Worm (Caenorhabditis elegans) whole organism, L1 larva: ENCODE data around the gene hif-1.
A peak's percentile ranks its signal among the peaks of the same experiment; 100 is the strongest.

Experiments
- C34B4.2 ChIP-seq: sonication (generic microtip); optimal IDR thresholded peaks from 2 replicates; lab custom pipeline; 2017; ENCODE audit warnings: mild to moderate bottlenecking, missing genetic modification characterization, missing compliant biosample characterization
- Y116A8C.19 ChIP-seq: sonication (generic microtip); optimal IDR thresholded peaks from 2 replicates; lab custom pipeline; 2016; ENCODE audit warnings: missing compliant biosample characterization, missing genetic modification characterization, borderline replicate concordance
- alr-1 ChIP-seq: fragments of 200-800 bp; sonication (Bioruptor generic); optimal IDR thresholded peaks from 2 replicates; lab custom pipeline; 2018; ENCODE audit warnings: borderline replicate concordance, mild to moderate bottlenecking, missing genetic modification characterization, missing compliant biosample characterization
- aly-2 ChIP-seq: fragments of 150-350 bp; optimal IDR thresholded peaks from 2 replicates; lab custom pipeline; 2014; ENCODE audit warnings: missing biosample characterization, missing genetic modification characterization
- ama-1 ChIP-seq: fragments of 150-350 bp; optimal IDR thresholded peaks from 2 replicates; lab custom pipeline; 2014
- ceh-8 ChIP-seq: fragments of 200-800 bp; sonication (Bioruptor generic); optimal IDR thresholded peaks from 2 replicates; lab custom pipeline; 2018; ENCODE audit warnings: mild to moderate bottlenecking, missing genetic modification characterization, moderate library complexity, missing compliant biosample characterization
- ceh-82 ChIP-seq, 3 experiments: fragments of 150-350 bp in 1 of 3; sonication (generic microtip) in 2 of 3; optimal IDR thresholded peaks; 2 replicates each; lab custom pipeline; 2014 to 2017; ENCODE audit warnings: missing biosample characterization in 3 of 3, missing genetic modification characterization in 3 of 3
- ces-1 ChIP-seq: fragments of 150-350 bp; optimal IDR thresholded peaks from 2 replicates; lab custom pipeline; 2014; ENCODE audit warnings: missing biosample characterization, missing genetic modification reagents, missing genetic modification characterization
- dpl-1 ChIP-seq, 3 experiments: fragments of 150-350 bp in 2 of 3; sonication (generic microtip) in 1 of 3; optimal IDR thresholded peaks; 2 replicates each; lab custom pipeline; 2014 to 2017; ENCODE audit warnings: missing biosample characterization in 3 of 3, missing genetic modification characterization in 3 of 3, missing genetic modification reagents in 3 of 3
- dsc-1 ChIP-seq: sonication (generic microtip); optimal IDR thresholded peaks from 2 replicates; lab custom pipeline; 2016; ENCODE audit warnings: mild to moderate bottlenecking, missing genetic modification characterization, missing compliant biosample characterization
- efl-1 ChIP-seq, 4 experiments: fragments of 150-350 bp; optimal IDR thresholded peaks in 3 of 4; peaks in 1 of 4; 1 replicate in 1 of 4; 2 replicates in 3 of 4; lab custom pipeline; 2014; ENCODE audit warnings: missing biosample characterization in 2 of 4, missing genetic modification characterization in 2 of 4, missing genetic modification reagents in 2 of 4
- egl-13 ChIP-seq: sonication (generic microtip); optimal IDR thresholded peaks from 2 replicates; lab custom pipeline; 2016; ENCODE audit warnings: missing genotype, missing genetic modification reagents, missing genetic modification characterization, missing compliant biosample characterization
- egl-27 ChIP-seq, 2 experiments: fragments of 150-350 bp in 1 of 2; sonication (generic microtip); optimal IDR thresholded peaks; 3 replicates each; lab custom pipeline; 2017 to 2018; ENCODE audit warnings: missing biosample characterization in 2 of 2, missing genetic modification characterization in 2 of 2, missing genetic modification reagents in 2 of 2
- elt-2 ChIP-seq: sonication (generic microtip); optimal IDR thresholded peaks from 2 replicates; lab custom pipeline; 2016; ENCODE audit warnings: missing genetic modification characterization, mild to moderate bottlenecking, inconsistent platforms, missing compliant biosample characterization, missing genetic modification reagents
- fkh-10 ChIP-seq: sonication (generic microtip); optimal IDR thresholded peaks from 2 replicates; lab custom pipeline; 2017; ENCODE audit warnings: missing biosample characterization, missing genetic modification reagents, missing genetic modification characterization
- fkh-8 ChIP-seq: sonication (generic microtip); optimal IDR thresholded peaks from 2 replicates; lab custom pipeline; 2016; ENCODE audit warnings: mild to moderate bottlenecking, missing genetic modification characterization, missing compliant biosample characterization
- grh-1 ChIP-seq: fragments of 200-800 bp; sonication (Bioruptor generic); IDR thresholded peaks from 2 replicates; pipeline ENCODE4 v1.3.6; 2022; ENCODE audit warnings: missing genetic modification reagents, missing genetic modification characterization, missing compliant biosample characterization
- irx-1 ChIP-seq: sonication (generic microtip); optimal IDR thresholded peaks from 2 replicates; lab custom pipeline; 2016; ENCODE audit warnings: missing genetic modification characterization, missing compliant biosample characterization
- isw-1 ChIP-seq: fragments of 200-800 bp; sonication (Bioruptor generic); IDR thresholded peaks from 2 replicates; pipeline ENCODE4 v1.3.6; 2022; ENCODE audit warnings: missing genetic modification characterization, missing compliant biosample characterization
- lin-14 ChIP-seq: fragments of 200-800 bp; sonication (Bioruptor generic); optimal IDR thresholded peaks from 2 replicates; lab custom pipeline; 2018; ENCODE audit warnings: mild to moderate bottlenecking, missing genetic modification characterization, moderate library complexity, missing compliant biosample characterization
- lin-35 ChIP-seq, 2 experiments: fragments of 150-350 bp; optimal IDR thresholded peaks; 2 replicates each; lab custom pipeline; 2014; ENCODE audit warnings: missing biosample characterization in 2 of 2, missing genetic modification characterization in 2 of 2, missing genetic modification reagents in 2 of 2
- lir-3 ChIP-seq: sonication (generic microtip); optimal IDR thresholded peaks from 2 replicates; lab custom pipeline; 2016; ENCODE audit warnings: mild to moderate bottlenecking, missing genetic modification characterization, moderate library complexity, missing compliant biosample characterization; ENCODE audit not compliant: poor library complexity
- lsy-2 ChIP-seq, 2 experiments: fragments of 150-350 bp; optimal IDR thresholded peaks; 2 replicates each; lab custom pipeline; 2014; ENCODE audit warnings: missing biosample characterization in 2 of 2, missing genetic modification characterization in 2 of 2
- mab-9 ChIP-seq: fragments of 200-800 bp; sonication (Bioruptor generic); IDR thresholded peaks from 2 replicates; pipeline ENCODE4 v1.3.6; 2022; ENCODE audit warnings: missing genetic modification reagents, missing genetic modification characterization, missing compliant biosample characterization
- mdl-1 ChIP-seq, 2 experiments: fragments of 150-350 bp; optimal IDR thresholded peaks; 2 replicates each; lab custom pipeline; 2014 to 2017; ENCODE audit warnings: missing biosample characterization in 2 of 2, missing genetic modification characterization in 2 of 2, inconsistent platforms in 1 of 2
- mef-2 ChIP-seq: fragments of 150-350 bp; optimal IDR thresholded peaks from 2 replicates; lab custom pipeline; 2014; ENCODE audit warnings: missing biosample characterization, missing genetic modification characterization
- mep-1 ChIP-seq: fragments of 150-350 bp; optimal IDR thresholded peaks from 2 replicates; lab custom pipeline; 2014; ENCODE audit warnings: missing biosample characterization, missing genetic modification characterization
- nhr-11 ChIP-seq: fragments of 150-350 bp; optimal IDR thresholded peaks from 2 replicates; lab custom pipeline; 2014; ENCODE audit warnings: missing biosample characterization, missing genetic modification characterization
- nhr-19 ChIP-seq: fragments of 200-800 bp; sonication (Bioruptor generic); conservative IDR thresholded peaks from 2 replicates; pipeline ENCODE4 v1.3.6; 2022; ENCODE audit warnings: missing genetic modification characterization, missing compliant biosample characterization
- nhr-20 ChIP-seq: sonication (generic microtip); optimal IDR thresholded peaks from 2 replicates; lab custom pipeline; 2016; ENCODE audit warnings: mild to moderate bottlenecking, missing genetic modification characterization, missing compliant biosample characterization
- nhr-47 ChIP-seq: sonication (generic microtip); optimal IDR thresholded peaks from 2 replicates; lab custom pipeline; 2016; ENCODE audit warnings: mild to moderate bottlenecking, missing genetic modification characterization, moderate library complexity, missing compliant biosample characterization
- nhr-71 ChIP-seq: sonication (generic microtip); optimal IDR thresholded peaks from 2 replicates; lab custom pipeline; 2016; ENCODE audit warnings: mild to moderate bottlenecking, missing genetic modification characterization, moderate library complexity, missing compliant biosample characterization
- nhr-76 ChIP-seq: sonication (generic microtip); optimal IDR thresholded peaks from 2 replicates; lab custom pipeline; 2017; ENCODE audit warnings: missing biosample characterization, missing genetic modification characterization
- pqm-1 ChIP-seq: sonication (generic microtip); optimal IDR thresholded peaks from 3 replicates; lab custom pipeline; 2017; ENCODE audit warnings: missing biosample characterization, missing genetic modification characterization
- rnt-1 ChIP-seq: sonication (generic microtip); optimal IDR thresholded peaks from 2 replicates; lab custom pipeline; 2016; ENCODE audit warnings: mild to moderate bottlenecking, missing genetic modification characterization, moderate library complexity, missing compliant biosample characterization
- skn-1 ChIP-seq: fragments of 150-350 bp; optimal IDR thresholded peaks from 2 replicates; lab custom pipeline; 2014; ENCODE audit warnings: missing biosample characterization, missing genetic modification characterization
- snu-23 ChIP-seq: sonication (generic microtip); optimal IDR thresholded peaks from 2 replicates; lab custom pipeline; 2016; ENCODE audit warnings: missing genetic modification characterization, missing compliant biosample characterization
- sox-4 ChIP-seq: sonication (generic microtip); optimal IDR thresholded peaks from 2 replicates; lab custom pipeline; 2016; ENCODE audit warnings: missing genetic modification characterization, missing compliant biosample characterization
- sptf-1 ChIP-seq: fragments of 150-350 bp; optimal IDR thresholded peaks from 2 replicates; lab custom pipeline; 2014; ENCODE audit warnings: missing biosample characterization, missing genetic modification characterization
- swsn-7 ChIP-seq: sonication (generic microtip); optimal IDR thresholded peaks from 2 replicates; lab custom pipeline; 2016; ENCODE audit warnings: missing genetic modification characterization, missing compliant biosample characterization
- tbx-2 ChIP-seq: sonication (generic microtip); optimal IDR thresholded peaks from 2 replicates; lab custom pipeline; 2016; ENCODE audit warnings: missing genetic modification characterization, missing compliant biosample characterization
- tlp-1 ChIP-seq: fragments of 150-350 bp; optimal IDR thresholded peaks from 2 replicates; lab custom pipeline; 2014; ENCODE audit warnings: missing biosample characterization, missing genetic modification characterization
- unc-130 ChIP-seq: fragments of 150-350 bp; optimal IDR thresholded peaks from 2 replicates; lab custom pipeline; 2017; ENCODE audit warnings: missing biosample characterization, missing genetic modification characterization, inconsistent platforms
- unc-62 ChIP-seq: fragments of 150-350 bp; optimal IDR thresholded peaks from 2 replicates; lab custom pipeline; 2014; ENCODE audit warnings: missing biosample characterization, missing genetic modification reagents, missing genetic modification characterization
- unc-86 ChIP-seq: sonication (generic microtip); optimal IDR thresholded peaks from 2 replicates; lab custom pipeline; 2016; ENCODE audit warnings: missing genetic modification characterization, missing compliant biosample characterization
- xbp-1 ChIP-seq: sonication (generic microtip); optimal IDR thresholded peaks from 2 replicates; lab custom pipeline; 2016; ENCODE audit warnings: missing genetic modification characterization, missing compliant biosample characterization
- zag-1 ChIP-seq: fragments of 150-350 bp; optimal IDR thresholded peaks from 2 replicates; lab custom pipeline; 2014; ENCODE audit warnings: missing biosample characterization, missing genetic modification characterization
- ztf-4 ChIP-seq: fragments of 150-350 bp; optimal IDR thresholded peaks from 2 replicates; lab custom pipeline; 2014; ENCODE audit warnings: missing biosample characterization, missing genetic modification characterization

hif-1 gene

ce11 chrV:20781346-20781952 is 1.2 kb downstream of the hif-1 start:
- TF ChIP-seq lin-14 (GFP tag; lab: Kevin White, UChicago): no peak
- no peak for TF ChIP-seq grh-1 (GFP tag; lab: Robert Waterston, UW)
- no peak for TF ChIP-seq ces-1 (GFP tag; lab: Kevin White, UChicago)
- TF ChIP-seq alr-1: no peak
- TF ChIP-seq xbp-1: no peak
- no peak for TF ChIP-seq pqm-1 (tag; lab: Kevin White, UChicago)
- TF ChIP-seq unc-62 (GFP tag; lab: Kevin White, UChicago): peak; percentile 27
- TF ChIP-seq efl-1 (optimal IDR thresholded peaks at IDR 0.05; lab: Kevin White, UChicago): no peak
- peak in 1 of 2 experiments; percentile 54 for TF ChIP-seq efl-1 (GFP tag; optimal IDR thresholded peaks at IDR 0.05 in 1 of 2; lab: Kevin White, UChicago)
- TF ChIP-seq Y116A8C.19: no peak

ce11 chrV:20782188-20782587 is 2.0 kb downstream of the hif-1 start:
- TF ChIP-seq mab-9 (GFP tag; lab: Robert Waterston, UW) (no peak; the same call in 1 of the 2 replicates), dsc-1 (tag; lab: Kevin White, UChicago) (peak; percentile 57), aly-2 (tag; lab: Kevin White, UChicago) (peak; percentile 27), nhr-19 (GFP tag; lab: Robert Waterston, UW) (peak; percentile 83), unc-130 (no peak), nhr-76 (no peak), lin-35 (GFP tag; optimal IDR thresholded peaks at IDR 0.05; lab: Kevin White, UChicago) (peak in 1 of 2 experiments; percentile 33), ztf-4 (peak; percentile 26), elt-2 (tag; lab: Kevin White, UChicago) (no peak), dpl-1 (GFP tag; optimal IDR thresholded peaks at IDR 0.05; lab: Kevin White, UChicago) (peak in 1 of 3 experiments; percentile 38), zag-1 (tag; lab: Kevin White, UChicago) (peak; percentile 88), xbp-1 (peak; percentile 34), lsy-2 (tag; optimal IDR thresholded peaks at IDR 0.05; lab: Kevin White, UChicago) (peak; percentile 60 to 67), ama-1 (peak; percentile 30), isw-1 (GFP tag; lab: Robert Waterston, UW) (peak; percentile 30), mef-2 (peak; percentile 52), egl-13 (tag; lab: Kevin White, UChicago) (peak; percentile 56), fkh-10 (GFP tag; lab: Kevin White, UChicago) (peak; percentile 97), nhr-47 (peak; percentile 80), sox-4 (tag; lab: Kevin White, UChicago) (peak; percentile 0), ceh-8 (GFP tag; lab: Kevin White, UChicago) (peak; percentile 40), snu-23 (GFP tag; lab: Kevin White, UChicago) (peak; percentile 65), mep-1 (tag; lab: Kevin White, UChicago) (peak; percentile 56), lir-3 (tag; lab: Kevin White, UChicago) (no peak), tlp-1 (tag; lab: Kevin White, UChicago) (no peak), efl-1 (optimal IDR thresholded peaks at IDR 0.05; lab: Kevin White, UChicago) (peak in 1 of 2 experiments; percentile 28), efl-1 (GFP tag; optimal IDR thresholded peaks at IDR 0.05 in 1 of 2; lab: Kevin White, UChicago) (peak in 1 of 2 experiments; percentile 9), egl-27 (tag; optimal IDR thresholded peaks at IDR 0.05; lab: Kevin White, UChicago) (no peak), lin-14 (GFP tag; lab: Kevin White, UChicago) (peak; percentile 93), C34B4.2 (tag; lab: Kevin White, UChicago) (no peak), rnt-1 (peak; percentile 1), nhr-71 (tag; lab: Kevin White, UChicago) (peak; percentile 91), skn-1 (tag; lab: Kevin White, UChicago) (peak; percentile 27), irx-1 (tag; lab: Kevin White, UChicago) (peak; percentile 18), swsn-7 (tag; lab: Kevin White, UChicago) (peak; percentile 72), unc-86 (tag; lab: Kevin White, UChicago) (peak; percentile 73), sptf-1 (tag; lab: Kevin White, UChicago) (no peak), fkh-8 (tag; lab: Kevin White, UChicago) (peak; percentile 93), nhr-20 (tag; lab: Kevin White, UChicago) (peak; percentile 84), ceh-82 (tag; optimal IDR thresholded peaks at IDR 0.05; lab: Kevin White, UChicago) (peak; percentile 23 to 84 (median 38)), mdl-1 (tag; optimal IDR thresholded peaks at IDR 0.05; lab: Kevin White, UChicago) (peak in 1 of 2 experiments; percentile 47), ces-1 (GFP tag; lab: Kevin White, UChicago) (peak; percentile 84), nhr-11 (tag; lab: Kevin White, UChicago) (peak; percentile 11), tbx-2 (tag; lab: Kevin White, UChicago) (peak; percentile 74)
